Worm (Caenorhabditis elegans) whole organism, early embryonic: ENCODE results near the gene F10D7.10.

Source experiments
- B0310.2 ChIP-seq: sonication (generic microtip); optimal IDR thresholded peaks from 2 replicates; lab custom pipeline; 2016; ENCODE audit warnings: mild to moderate bottlenecking, missing genetic modification characterization, missing compliant biosample characterization
- aly-1 ChIP-seq: sonication (generic microtip); optimal IDR thresholded peaks from 2 replicates; lab custom pipeline; 2016; ENCODE audit warnings: missing genetic modification characterization, missing compliant biosample characterization
- ama-1 ChIP-seq: fragments of 150-350 bp; optimal IDR thresholded peaks from 2 replicates; lab custom pipeline; 2014
- ceh-13 ChIP-seq: fragments of 200-800 bp; sonication (Bioruptor generic); optimal IDR thresholded peaks from 2 replicates; lab custom pipeline; 2018; ENCODE audit warnings: mild to moderate bottlenecking, missing genetic modification characterization, missing compliant biosample characterization
- ceh-36 ChIP-seq: sonication (generic microtip); optimal IDR thresholded peaks from 2 replicates; lab custom pipeline; 2016; ENCODE audit warnings: missing genetic modification characterization, inconsistent platforms, missing compliant biosample characterization
- ets-7 ChIP-seq: sonication (generic microtip); optimal IDR thresholded peaks from 2 replicates; lab custom pipeline; 2016; ENCODE audit warnings: missing genotype, missing genetic modification characterization, missing compliant biosample characterization
- flt-1 ChIP-seq: fragments of 200-800 bp; sonication (Bioruptor generic); IDR thresholded peaks from 2 replicates; pipeline ENCODE4 v1.3.6; 2022; ENCODE audit warnings: missing genetic modification characterization, missing compliant biosample characterization
- hmbx-1 ChIP-seq: sonication (generic microtip); optimal IDR thresholded peaks from 2 replicates; lab custom pipeline; 2016; ENCODE audit warnings: mild to moderate bottlenecking, missing genetic modification characterization, missing compliant biosample characterization
- hmg-4 ChIP-seq: fragments of 200-800 bp; sonication (Bioruptor generic); optimal IDR thresholded peaks from 2 replicates; lab custom pipeline; 2018; ENCODE audit warnings: mild to moderate bottlenecking, missing genetic modification characterization, missing compliant biosample characterization
- hnd-1 ChIP-seq: sonication (generic microtip); optimal IDR thresholded peaks from 2 replicates; lab custom pipeline; 2016; ENCODE audit warnings: missing genetic modification characterization, missing compliant biosample characterization
- pes-1 ChIP-seq: fragments of 200-800 bp; sonication (Bioruptor generic); IDR thresholded peaks from 2 replicates; pipeline ENCODE4 v1.3.6; 2022; ENCODE audit warnings: missing genetic modification reagents, missing genetic modification characterization, missing compliant biosample characterization
- sea-1 ChIP-seq: fragments of 200-800 bp; sonication (Bioruptor generic); conservative IDR thresholded peaks from 2 replicates; pipeline ENCODE4 v1.3.6; 2022; ENCODE audit warnings: missing genetic modification characterization, missing compliant biosample characterization
- tbx-37 ChIP-seq: fragments of 200-800 bp; sonication (Bioruptor generic); conservative IDR thresholded peaks from 2 replicates; pipeline ENCODE4 v1.3.6; 2022; ENCODE audit warnings: missing genetic modification reagents, missing genetic modification characterization, missing compliant biosample characterization

DNA sequence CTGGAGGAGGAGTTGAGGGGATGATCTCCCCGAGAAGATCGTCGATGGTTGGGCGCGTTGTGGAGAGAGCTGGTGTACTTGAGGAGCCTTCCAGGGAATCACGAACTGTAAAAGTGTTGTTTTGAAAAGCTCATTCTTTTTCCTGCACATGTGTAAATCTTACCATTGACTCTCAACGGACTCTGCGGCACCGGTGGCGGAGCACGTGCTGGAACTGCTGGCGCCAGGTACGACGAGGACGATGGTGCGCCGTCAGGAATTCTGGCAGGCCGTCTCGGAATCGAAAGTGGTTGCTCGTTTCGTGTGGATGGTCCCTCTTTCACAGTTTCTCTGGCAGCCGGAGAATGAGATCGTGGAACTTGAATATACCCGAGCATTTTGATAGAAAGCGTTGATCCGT, 4.8 kb upstream of the F10D7.10 start:
- TF ChIP-seq ama-1 = no peak
- no peak for TF ChIP-seq B0310.2 (tag; lab: Kevin White, UChicago)
- no peak for TF ChIP-seq hnd-1 (tag; lab: Kevin White, UChicago)
- no peak for TF ChIP-seq ets-7 (tag; lab: Kevin White, UChicago)
- TF ChIP-seq pes-1 (GFP tag; lab: Robert Waterston, UW) = no peak
- TF ChIP-seq flt-1 (GFP tag; lab: Robert Waterston, UW) = no peak
- no peak for TF ChIP-seq ceh-36
- TF ChIP-seq hmbx-1 (tag; lab: Kevin White, UChicago) = no peak
- no peak for TF ChIP-seq aly-1 (tag; lab: Kevin White, UChicago)
- TF ChIP-seq sea-1 = no peak
- TF ChIP-seq ceh-13 (GFP tag; lab: Kevin White, UChicago) = no peak
- TF ChIP-seq tbx-37 (GFP tag; lab: Robert Waterston, UW) = no peak
- TF ChIP-seq hmg-4 (GFP tag; lab: Kevin White, UChicago) = no peak
